Worm (Caenorhabditis elegans) whole organism, mixed stage, embryonic: ENCODE measurements around the gene F13H8.1.

Source experiments
- ces-1 ChIP-seq: fragments of 150-350 bp; optimal IDR thresholded peaks from 2 replicates; lab custom pipeline; 2014; ENCODE audit warnings: missing biosample characterization, missing genetic modification reagents, missing genetic modification characterization
- drap-1 ChIP-seq: fragments of 200-800 bp; sonication (Bioruptor generic); optimal IDR thresholded peaks from 3 replicates; lab custom pipeline; 2018; ENCODE audit warnings: mild to moderate bottlenecking, missing genetic modification characterization, missing compliant biosample characterization
- elt-1 ChIP-seq: sonication (generic microtip); optimal IDR thresholded peaks from 2 replicates; lab custom pipeline; 2017; ENCODE audit warnings: missing genetic modification characterization, mild to moderate bottlenecking, missing compliant biosample characterization, antibody characterized with exemption, moderate library complexity, borderline replicate concordance; ENCODE audit not compliant: insufficient read depth
- lin-13 ChIP-seq: fragments of 150-350 bp; optimal IDR thresholded peaks from 2 replicates; lab custom pipeline; 2014; ENCODE audit warnings: missing biosample characterization, missing genetic modification characterization
- lsy-2 ChIP-seq: fragments of 150-350 bp; optimal IDR thresholded peaks from 2 replicates; lab custom pipeline; 2014; ENCODE audit warnings: missing biosample characterization, missing genetic modification characterization
- mep-1 ChIP-seq: fragments of 150-350 bp; optimal IDR thresholded peaks from 2 replicates; lab custom pipeline; 2017; ENCODE audit warnings: missing biosample characterization, missing genetic modification reagents, missing genetic modification characterization, inconsistent platforms
- nhr-12 ChIP-seq: fragments of 150-350 bp; optimal IDR thresholded peaks from 2 replicates; lab custom pipeline; 2014; ENCODE audit warnings: missing biosample characterization, missing genetic modification characterization
- nhr-28 ChIP-seq: fragments of 150-350 bp; optimal IDR thresholded peaks from 2 replicates; lab custom pipeline; 2014; ENCODE audit warnings: missing biosample characterization, missing genetic modification characterization
- snpc-4 ChIP-seq: fragments of 150-350 bp; optimal IDR thresholded peaks from 2 replicates; lab custom pipeline; 2014; ENCODE audit warnings: missing biosample characterization, missing genetic modification characterization
- unc-62 ChIP-seq: fragments of 150-350 bp; optimal IDR thresholded peaks from 2 replicates; lab custom pipeline; 2014; ENCODE audit warnings: missing biosample characterization, missing genetic modification reagents, missing genetic modification characterization
- ztf-11 ChIP-seq: fragments of 150-350 bp; optimal IDR thresholded peaks from 2 replicates; lab custom pipeline; 2014; ENCODE audit warnings: missing biosample characterization, missing genetic modification characterization

ce11 chrII:6257220-6257877 lies 25.8 kb upstream of the F13H8.1 start:
- TF ChIP-seq nhr-28 (tag; lab: Kevin White, UChicago) = no peak
- TF ChIP-seq lsy-2 (tag; lab: Kevin White, UChicago) = no peak
- TF ChIP-seq lin-13 (tag; lab: Kevin White, UChicago) = no peak
- TF ChIP-seq unc-62 (GFP tag; lab: Kevin White, UChicago) = no peak
- no peak for TF ChIP-seq mep-1 (tag; lab: Kevin White, UChicago)
- TF ChIP-seq elt-1 (tag; lab: Kevin White, UChicago) = no peak
- no peak for TF ChIP-seq ces-1 (GFP tag; lab: Kevin White, UChicago)
- no peak for TF ChIP-seq drap-1 (GFP tag; lab: Kevin White, UChicago)
- TF ChIP-seq ztf-11 = no peak
- no peak for TF ChIP-seq nhr-12 (tag; lab: Kevin White, UChicago)
- no peak for TF ChIP-seq snpc-4 (tag; lab: Kevin White, UChicago)
